Worm (Caenorhabditis elegans): ENCODE data around the gene M02D8.5.

DNA sequence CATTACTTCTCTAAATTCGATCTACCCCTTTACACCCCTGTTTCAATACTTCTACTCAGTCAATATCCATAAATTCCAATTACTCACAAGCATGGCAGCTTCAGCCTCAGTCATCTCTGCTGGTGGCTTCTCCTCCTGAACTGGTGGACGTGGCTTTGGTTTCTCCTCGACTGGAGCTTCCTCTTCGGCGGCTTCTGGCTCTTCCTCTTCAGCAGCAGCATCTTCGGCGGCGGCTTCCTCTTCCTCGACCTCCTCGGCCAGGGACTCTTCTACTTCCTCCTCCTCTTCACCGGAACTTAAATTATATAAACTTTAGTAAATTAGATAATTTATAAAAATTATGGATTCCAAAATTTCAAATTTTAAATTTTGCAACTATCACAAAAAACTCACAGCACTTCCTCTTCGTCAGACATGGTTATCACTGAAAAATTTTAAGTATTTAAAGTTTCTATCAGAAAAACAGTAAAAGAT is 38.2 kb downstream of the M02D8.5 start, which contains the start of gene tnt-2:
- TF ChIP-seq zag-1 (tag; optimal IDR thresholded peaks at IDR 0.05) (no peak), skn-1 (tag; optimal IDR thresholded peaks at IDR 0.05) (no peak), ama-1 (optimal IDR thresholded peaks at IDR 0.05) (no peak), elt-1 (tag; optimal IDR thresholded peaks at IDR 0.05) (no peak), R02D3.7 (tag; optimal IDR thresholded peaks at IDR 0.05) (no peak), mdl-1 (tag; optimal IDR thresholded peaks at IDR 0.05) (no peak), fkh-10 (GFP tag; optimal IDR thresholded peaks at IDR 0.05) (no peak), nfya-1 (tag; optimal IDR thresholded peaks at IDR 0.05; ENCODE audit: insufficient read depth) (no peak), snpc-4 (tag; optimal IDR thresholded peaks at IDR 0.05) (no peak), egl-27 (tag; optimal IDR thresholded peaks at IDR 0.05) (no peak), ztf-11 (tag; optimal IDR thresholded peaks at IDR 0.05) (no peak), egl-5 (tag; optimal IDR thresholded peaks at IDR 0.05) (no peak), unc-39 (tag; optimal IDR thresholded peaks at IDR 0.05) (no peak), pha-4 (tag; optimal IDR thresholded peaks at IDR 0.05) (no peak)

Data from whole organism, L3 larva.